Fruit fly (Drosophila melanogaster) whole organism, embryonic: Measurements from ENCODE around the gene Trf.

Experiments used
- Abd-B ChIP-seq: fragments of 200-800 bp; sonication (Bioruptor generic); optimal IDR thresholded peaks from 2 replicates; lab custom pipeline; 2018; ENCODE audit warnings: missing biosample characterization, mild to moderate bottlenecking, missing genetic modification characterization, moderate library complexity
- Asciz ChIP-seq: fragments of 200-800 bp; sonication (Bioruptor generic); optimal IDR thresholded peaks from 2 replicates; lab custom pipeline; 2017; ENCODE audit warnings: missing biosample characterization, mild to moderate bottlenecking, missing genetic modification characterization, missing genetic modification reagents
- CG10654 ChIP-seq: fragments of 200-800 bp; sonication (Bioruptor generic); optimal IDR thresholded peaks from 2 replicates; lab custom pipeline; 2016; ENCODE audit warnings: missing biosample characterization, missing genetic modification characterization
- CG12155 ChIP-seq: fragments of 200-800 bp; sonication (Bioruptor generic); optimal IDR thresholded peaks from 3 replicates; lab custom pipeline; 2016; ENCODE audit warnings: missing biosample characterization, missing genetic modification characterization
- CG13287 ChIP-seq: fragments of 200-800 bp; sonication (Bioruptor generic); IDR thresholded peaks from 2 replicates; pipeline ENCODE4 v1.3.6; 2022; ENCODE audit warnings: missing biosample characterization, missing genetic modification characterization; ENCODE audit not compliant: partially characterized antibody
- CG14014 ChIP-seq: fragments of 200-800 bp; sonication (Bioruptor generic); IDR thresholded peaks from 2 replicates; pipeline ENCODE4 v1.3.6; 2022; ENCODE audit warnings: missing biosample characterization, missing genetic modification characterization
- CG15479 ChIP-seq: fragments of 200-800 bp; sonication (Bioruptor generic); optimal IDR thresholded peaks from 3 replicates; lab custom pipeline; 2019; ENCODE audit warnings: missing biosample characterization, mild to moderate bottlenecking, missing genetic modification characterization, moderate library complexity
- CG17802 ChIP-seq: fragments of 200-800 bp; sonication (Bioruptor generic); optimal IDR thresholded peaks from 2 replicates; lab custom pipeline; 2018; ENCODE audit warnings: missing biosample characterization, mild to moderate bottlenecking, missing genetic modification characterization, moderate library complexity
- CG18476 ChIP-seq: fragments of 200-800 bp; sonication (Bioruptor generic); optimal IDR thresholded peaks from 2 replicates; lab custom pipeline; 2016; ENCODE audit warnings: missing biosample characterization, mild to moderate bottlenecking, missing genetic modification characterization
- CG2129 ChIP-seq: fragments of 200-800 bp; sonication (Bioruptor generic); IDR thresholded peaks from 2 replicates; pipeline ENCODE4 v1.3.6; 2022; ENCODE audit warnings: missing biosample characterization, missing genetic modification characterization; ENCODE audit not compliant: partially characterized antibody
- CG32772 ChIP-seq: fragments of 200-800 bp; sonication (Bioruptor generic); IDR thresholded peaks from 2 replicates; pipeline ENCODE4 v1.3.6; 2022; ENCODE audit warnings: missing biosample characterization, missing genetic modification characterization
- CG34224 ChIP-seq: fragments of 200-800 bp; sonication (Bioruptor generic); IDR thresholded peaks from 3 replicates; pipeline ENCODE4 v1.3.6; 2022; ENCODE audit warnings: missing biosample characterization, missing genetic modification characterization; ENCODE audit not compliant: partially characterized antibody
- CG34376 ChIP-seq: fragments of 200-800 bp; sonication (Bioruptor generic); optimal IDR thresholded peaks from 2 replicates; lab custom pipeline; 2018; ENCODE audit warnings: missing biosample characterization, mild to moderate bottlenecking, missing genetic modification characterization
- CG4617 ChIP-seq: fragments of 200-800 bp; sonication (Bioruptor generic); optimal IDR thresholded peaks from 3 replicates; lab custom pipeline; 2016; ENCODE audit warnings: missing biosample characterization, missing genetic modification characterization, borderline replicate concordance
- CG7357 ChIP-seq: fragments of 200-800 bp; sonication (Bioruptor generic); IDR thresholded peaks from 3 replicates; pipeline ENCODE4 v1.3.6; 2022; ENCODE audit warnings: missing biosample characterization, missing genetic modification characterization
- CG9932 ChIP-seq: fragments of 200-800 bp; sonication (Bioruptor generic); IDR thresholded peaks from 2 replicates; pipeline ENCODE4 v1.3.6; 2022; ENCODE audit warnings: missing biosample characterization, missing genetic modification characterization
- D ChIP-seq, 2 experiments: fragments of 200-800 bp in 1 of 2; fragments of >200 bp in 1 of 2; sonication (Bioruptor generic) in 1 of 2; optimal IDR thresholded peaks; 2 replicates in 1 of 2; 3 replicates in 1 of 2; lab custom pipeline; 2017; ENCODE audit warnings: mild to moderate bottlenecking in 1 of 2, missing biosample characterization in 1 of 2, missing genetic modification characterization in 1 of 2, missing genetic modification reagents in 1 of 2
- Dll ChIP-seq: fragments of 200-800 bp; sonication (Bioruptor generic); IDR thresholded peaks from 4 replicates; pipeline ENCODE4 v1.3.6; 2022; ENCODE audit warnings: missing biosample characterization, missing genetic modification characterization; ENCODE audit not compliant: partially characterized antibody
- E2f2 ChIP-seq: fragments of 200-800 bp; sonication (Bioruptor generic); IDR thresholded peaks from 2 replicates; pipeline ENCODE4 v1.3.6; 2022; ENCODE audit warnings: missing biosample characterization, missing genetic modification characterization
- Fer1 ChIP-seq: fragments of 200-800 bp; sonication (Bioruptor generic); optimal IDR thresholded peaks from 2 replicates; lab custom pipeline; 2017; ENCODE audit warnings: missing biosample characterization, mild to moderate bottlenecking, missing genetic modification characterization
- Fer2 ChIP-seq: fragments of 200-800 bp; sonication (Bioruptor generic); optimal IDR thresholded peaks from 2 replicates; lab custom pipeline; 2018; ENCODE audit warnings: missing biosample characterization, mild to moderate bottlenecking, missing genetic modification characterization, moderate library complexity
- MTF-1 ChIP-seq: fragments of 200-800 bp; sonication (Bioruptor generic); optimal IDR thresholded peaks from 2 replicates; lab custom pipeline; 2018; ENCODE audit warnings: missing biosample characterization, mild to moderate bottlenecking, missing genetic modification characterization, borderline replicate concordance
- Med ChIP-seq: fragments of 200-800 bp; sonication (Bioruptor generic); peaks from one replicate; lab custom pipeline; 2016; ENCODE audit warnings: missing biosample characterization, missing genetic modification characterization, mild to moderate bottlenecking, inconsistent platforms, moderate library complexity
- Mes4 ChIP-seq: fragments of 200-800 bp; sonication (Bioruptor generic); optimal IDR thresholded peaks from 2 replicates; lab custom pipeline; 2016; ENCODE audit warnings: missing biosample characterization, missing genetic modification characterization
- Nf-YC ChIP-seq: fragments of 200-800 bp; optimal IDR thresholded peaks from 3 replicates; lab custom pipeline; 2019; ENCODE audit warnings: missing biosample characterization, mild to moderate bottlenecking, missing genetic modification characterization, moderate library complexity
- Scr ChIP-seq: fragments of 200-800 bp; sonication (Bioruptor generic); IDR thresholded peaks from 2 replicates; pipeline ENCODE4 v1.3.6; 2022; ENCODE audit warnings: missing biosample characterization, missing genetic modification characterization; ENCODE audit not compliant: partially characterized antibody
- Sry-δ ChIP-seq: fragments of 200-800 bp; sonication (Bioruptor generic); optimal IDR thresholded peaks from 2 replicates; lab custom pipeline; 2016; ENCODE audit warnings: missing biosample characterization, missing genetic modification characterization
- YL-1 ChIP-seq: fragments of 200-800 bp; sonication (Bioruptor generic); optimal IDR thresholded peaks from 3 replicates; lab custom pipeline; 2017; ENCODE audit warnings: missing biosample characterization, mild to moderate bottlenecking, missing genetic modification characterization
- amos ChIP-seq: fragments of 200-800 bp; sonication (Bioruptor generic); IDR thresholded peaks from 2 replicates; pipeline ENCODE4 v1.3.6; 2022; ENCODE audit warnings: missing biosample characterization, missing genetic modification characterization; ENCODE audit not compliant: partially characterized antibody
- bbx ChIP-seq: fragments of 200-800 bp; sonication (Bioruptor generic); IDR thresholded peaks from 2 replicates; pipeline ENCODE4 v1.3.6; 2022; ENCODE audit warnings: missing biosample characterization, missing genetic modification characterization; ENCODE audit not compliant: partially characterized antibody
- eyg ChIP-seq: fragments of 200-800 bp; sonication (Bioruptor generic); optimal IDR thresholded peaks from 3 replicates; lab custom pipeline; 2016; ENCODE audit warnings: missing biosample characterization, missing genetic modification characterization
- gem ChIP-seq: fragments of 200-800 bp; sonication (Bioruptor generic); optimal IDR thresholded peaks from 2 replicates; lab custom pipeline; 2019; ENCODE audit warnings: missing biosample characterization, mild to moderate bottlenecking, missing genetic modification characterization, moderate library complexity
- gro ChIP-seq: fragments of 200-800 bp; sonication (Bioruptor generic); optimal IDR thresholded peaks from 2 replicates; lab custom pipeline; 2016; ENCODE audit warnings: missing biosample characterization, missing genetic modification characterization
- knrl ChIP-seq: fragments of 200-800 bp; sonication (Bioruptor generic); IDR thresholded peaks from 3 replicates; pipeline ENCODE4 v1.3.6; 2022; ENCODE audit warnings: missing biosample characterization, missing genetic modification characterization; ENCODE audit not compliant: partially characterized antibody
- nom ChIP-seq: fragments of 200-800 bp; sonication (Bioruptor generic); optimal IDR thresholded peaks from 2 replicates; lab custom pipeline; 2017; ENCODE audit warnings: missing biosample characterization, missing genetic modification characterization, mild to moderate bottlenecking, moderate library complexity, missing genetic modification reagents
- onecut ChIP-seq: fragments of 200-800 bp; sonication (Bioruptor generic); IDR thresholded peaks from 2 replicates; pipeline ENCODE4 v1.3.6; 2022; ENCODE audit warnings: missing biosample characterization, missing genetic modification characterization
- salm ChIP-seq: fragments of 200-800 bp; sonication (Bioruptor generic); optimal IDR thresholded peaks from 2 replicates; lab custom pipeline; 2018; ENCODE audit warnings: missing biosample characterization, mild to moderate bottlenecking, missing genetic modification characterization
- sqz ChIP-seq: fragments of 200-800 bp; sonication (Bioruptor generic); optimal IDR thresholded peaks from 3 replicates; lab custom pipeline; 2018; ENCODE audit warnings: missing biosample characterization, mild to moderate bottlenecking, missing genetic modification characterization
- stc ChIP-seq: fragments of 200-800 bp; sonication (Bioruptor generic); IDR thresholded peaks from 2 replicates; pipeline ENCODE4 v1.3.6; 2022; ENCODE audit warnings: missing biosample characterization, missing genetic modification characterization
- toy ChIP-seq: fragments of 200-800 bp; sonication (Bioruptor generic); IDR thresholded peaks from 2 replicates; pipeline ENCODE4 v1.3.6; 2022; ENCODE audit warnings: missing biosample characterization, missing genetic modification characterization
- trem ChIP-seq: fragments of 200-800 bp; optimal IDR thresholded peaks from 3 replicates; lab custom pipeline; 2019; ENCODE audit warnings: missing biosample characterization, mild to moderate bottlenecking, missing genetic modification characterization, moderate library complexity
- twi ChIP-seq: fragments of 200-800 bp; optimal IDR thresholded peaks from 2 replicates; lab custom pipeline; 2019; ENCODE audit warnings: missing biosample characterization, mild to moderate bottlenecking, missing genetic modification characterization, moderate library complexity
- unc-4 ChIP-seq: fragments of 200-800 bp; sonication (Bioruptor generic); IDR thresholded peaks from 2 replicates; pipeline ENCODE4 v1.3.6; 2022; ENCODE audit warnings: missing biosample characterization, missing genetic modification characterization; ENCODE audit not compliant: partially characterized antibody
- zen ChIP-seq: fragments of 200-800 bp; sonication (Bioruptor generic); optimal IDR thresholded peaks from 3 replicates; lab custom pipeline; 2018; ENCODE audit warnings: missing biosample characterization, mild to moderate bottlenecking, missing genetic modification characterization, moderate library complexity

Trf gene

dm6 chr2L:8029160-8029852, 43.4 kb upstream of the Trf start, which contains the start of gene baf (continued):
- TF ChIP-seq D (optimal IDR thresholded peaks at IDR 0.05; lab: Kevin White, UChicago): peak; percentile 42
- TF ChIP-seq D (GFP tag; optimal IDR thresholded peaks at IDR 0.05; lab: Kevin White, UChicago): no peak
- peak; percentile 54; the same call in 2 of the 3 replicates for TF ChIP-seq knrl
- peak; percentile 59 for TF ChIP-seq nom (GFP tag; lab: Kevin White, UChicago)
- peak; percentile 17 for TF ChIP-seq Nf-YC
- no peak for TF ChIP-seq Fer2 (tag; lab: Kevin White, UChicago)
- TF ChIP-seq CG9932 (GFP tag; lab: Robert Waterston, UW): no peak
- no peak for TF ChIP-seq CG2129 (GFP tag; lab: Robert Waterston, UW)
- TF ChIP-seq sqz (GFP tag; lab: Kevin White, UChicago): no peak
- no peak for TF ChIP-seq stc (GFP tag; lab: Robert Waterston, UW)
- TF ChIP-seq trem: peak; percentile 47
- TF ChIP-seq CG15479 (GFP tag; lab: Kevin White, UChicago): peak; percentile 47
- 0 out of 2 replicates have a peak, but pooled peaks have one; percentile 11 for TF ChIP-seq Scr (GFP tag; lab: Robert Waterston, UW)
- TF ChIP-seq YL-1: peak; percentile 18
- no peak for TF ChIP-seq CG32772 (GFP tag; lab: Robert Waterston, UW)
- TF ChIP-seq eyg (GFP tag; lab: Kevin White, UChicago): peak; percentile 10
- peak; percentile 68 for TF ChIP-seq E2f2 (GFP tag; lab: Robert Waterston, UW)
- TF ChIP-seq onecut (GFP tag; lab: Robert Waterston, UW): no peak
- TF ChIP-seq, all 482 proteins: peak for 61

dm6 chr2L:8030102-8030501, 42.6 kb upstream of the Trf start:
- TF ChIP-seq unc-4 (GFP tag; lab: Robert Waterston, UW) (peak; percentile 37), knrl (peak; percentile 17; the same call in 1 of the 3 replicates), bbx (GFP tag; lab: Robert Waterston, UW) (0 out of 2 replicates have a peak, but pooled peaks have one; percentile 20), stc (GFP tag; lab: Robert Waterston, UW) (peak; percentile 34; the same call in 1 of the 2 replicates), CG7357 (no peak), toy (no peak), CG9932 (GFP tag; lab: Robert Waterston, UW) (peak; percentile 15; the same call in 1 of the 2 replicates), Sry-δ (GFP tag; lab: Kevin White, UChicago) (peak; percentile 58), CG12155 (peak; percentile 95), CG34224 (0 out of 3 replicates have a peak, but pooled peaks have one; percentile 8), amos (GFP tag; lab: Robert Waterston, UW) (peak; percentile 43; the same call in 1 of the 2 replicates), Abd-B (GFP tag; lab: Kevin White, UChicago) (no peak), CG13287 (GFP tag; lab: Robert Waterston, UW) (peak; percentile 40), Dll (GFP tag; lab: Robert Waterston, UW) (peak; percentile 28; the same call in 1 of the 4 replicates), Scr (GFP tag; lab: Robert Waterston, UW) (peak; percentile 59), CG2129 (GFP tag; lab: Robert Waterston, UW) (no peak), MTF-1 (no peak), Med (GFP tag; lab: Kevin White, UChicago) (peak; percentile 62)

- TF ChIP-seq CG14014 (GFP tag; lab: Robert Waterston, UW) (no peak), twi (tag; lab: Kevin White, UChicago) (peak; percentile 12), gem (tag; lab: Kevin White, UChicago) (no peak), CG10654 (GFP tag; lab: Kevin White, UChicago) (no peak), CG34376 (GFP tag; lab: Kevin White, UChicago) (peak; percentile 20), CG13287 (GFP tag; lab: Robert Waterston, UW) (0 out of 2 replicates have a peak, but pooled peaks have one; percentile 17), CG17802 (no peak), CG18476 (GFP tag; lab: Kevin White, UChicago) (no peak), salm (tag; lab: Kevin White, UChicago) (no peak), gro (GFP tag; lab: Kevin White, UChicago) (no peak), Asciz (GFP tag; lab: Kevin White, UChicago) (no peak), Fer1 (GFP tag; lab: Kevin White, UChicago) (peak; percentile 43), Mes4 (GFP tag; lab: Kevin White, UChicago) (no peak), CG4617 (peak; percentile 93), zen (peak; percentile 7)
These were observed 41.9 kb upstream of the Trf start, which contains the start of gene Cka for dm6 chr2L:8030693-8031210. TSS of gene Cka (plus strand) at chr2L:8030721.
